Fruit fly (Drosophila melanogaster) whole organism, prepupa: ENCODE measurements around the gene CG14401.
A peak's percentile ranks its signal among the peaks of the same experiment; 100 is the strongest.

ENCODE experiments used
- Blimp-1 ChIP-seq: fragments of 200-800 bp; sonication (Bioruptor generic); optimal IDR thresholded peaks from 3 replicates; lab custom pipeline; 2017; ENCODE audit warnings: missing biosample characterization, missing genetic modification characterization, mild to moderate bottlenecking, moderate library complexity, missing genetic modification reagents
- CG10631 ChIP-seq: fragments of 200-800 bp; sonication (Bioruptor generic); optimal IDR thresholded peaks from 2 replicates; lab custom pipeline; 2016; ENCODE audit warnings: missing biosample characterization, missing genetic modification characterization
- CG10669 ChIP-seq: fragments of 200-800 bp; sonication (Bioruptor generic); optimal IDR thresholded peaks from 3 replicates; lab custom pipeline; 2018; ENCODE audit warnings: missing biosample characterization, mild to moderate bottlenecking, missing genetic modification characterization, moderate library complexity
- CG11762 ChIP-seq: fragments of 200-800 bp; sonication (Bioruptor generic); optimal IDR thresholded peaks from 3 replicates; lab custom pipeline; 2016; ENCODE audit warnings: missing biosample characterization, missing genetic modification characterization; ENCODE audit not compliant: insufficient read depth
- CG11902 ChIP-seq: fragments of 200-800 bp; sonication (Bioruptor generic); optimal IDR thresholded peaks from 3 replicates; lab custom pipeline; 2016; ENCODE audit warnings: missing biosample characterization, missing genetic modification characterization
- CG15336 ChIP-seq: fragments of 200-800 bp; sonication (Bioruptor generic); IDR thresholded peaks from 2 replicates; pipeline ENCODE4 v1.3.6; 2022; ENCODE audit warnings: missing biosample characterization, missing genetic modification characterization
- CG16779 ChIP-seq: fragments of 200-800 bp; sonication (Bioruptor generic); optimal IDR thresholded peaks from 3 replicates; lab custom pipeline; 2017; ENCODE audit warnings: missing biosample characterization, mild to moderate bottlenecking, missing genetic modification characterization
- CG31627 ChIP-seq: fragments of 200-800 bp; sonication (Bioruptor generic); optimal IDR thresholded peaks from 3 replicates; lab custom pipeline; 2016; ENCODE audit warnings: missing biosample characterization, missing genetic modification characterization
- CG32006 ChIP-seq: fragments of 200-800 bp; sonication (Bioruptor generic); optimal IDR thresholded peaks from 3 replicates; lab custom pipeline; 2017; ENCODE audit warnings: missing biosample characterization, mild to moderate bottlenecking, missing genetic modification characterization
- CG34406 ChIP-seq: fragments of 200-800 bp; sonication (Bioruptor generic); optimal IDR thresholded peaks from 3 replicates; lab custom pipeline; 2016; ENCODE audit warnings: missing biosample characterization, missing genetic modification characterization
- CG3919 ChIP-seq: fragments of 200-800 bp; sonication (Bioruptor generic); optimal IDR thresholded peaks from 3 replicates; lab custom pipeline; 2016; ENCODE audit warnings: missing biosample characterization, missing genetic modification characterization
- CG4318 ChIP-seq: fragments of 200-800 bp; sonication (Bioruptor generic); optimal IDR thresholded peaks from 3 replicates; lab custom pipeline; 2017; ENCODE audit warnings: missing biosample characterization, mild to moderate bottlenecking, missing genetic modification characterization
- CG6163 ChIP-seq: fragments of 200-800 bp; sonication (Bioruptor generic); IDR thresholded peaks from 3 replicates; pipeline ENCODE4 v1.3.6; 2022; ENCODE audit warnings: missing biosample characterization, missing genetic modification characterization
- CG6276 ChIP-seq: fragments of 200-800 bp; sonication (Bioruptor generic); optimal IDR thresholded peaks from 2 replicates; lab custom pipeline; 2017; ENCODE audit warnings: missing biosample characterization, mild to moderate bottlenecking, missing genetic modification characterization
- CG6792 ChIP-seq: fragments of 200-800 bp; sonication (Bioruptor generic); optimal IDR thresholded peaks from 3 replicates; lab custom pipeline; 2016; ENCODE audit warnings: missing biosample characterization, missing genetic modification characterization
- CG6854 ChIP-seq: fragments of 200-800 bp; sonication (Bioruptor generic); optimal IDR thresholded peaks from 2 replicates; lab custom pipeline; 2017; ENCODE audit warnings: missing biosample characterization, mild to moderate bottlenecking, missing genetic modification characterization
- CG7368 ChIP-seq: fragments of 200-800 bp; sonication (Bioruptor generic); optimal IDR thresholded peaks from 3 replicates; lab custom pipeline; 2016; ENCODE audit warnings: missing biosample characterization, missing genetic modification characterization
- CG8119 ChIP-seq: fragments of 200-800 bp; sonication (Bioruptor generic); IDR thresholded peaks from 3 replicates; pipeline ENCODE4 v1.3.6; 2022; ENCODE audit warnings: missing biosample characterization, missing genetic modification characterization
- CG8319 ChIP-seq: fragments of 200-800 bp; sonication (Bioruptor generic); optimal IDR thresholded peaks from 3 replicates; lab custom pipeline; 2016; ENCODE audit warnings: missing biosample characterization, missing genetic modification characterization
- CG8632 ChIP-seq: fragments of 200-800 bp; sonication (Bioruptor generic); optimal IDR thresholded peaks from 3 replicates; lab custom pipeline; 2016; ENCODE audit warnings: missing biosample characterization, missing genetic modification characterization
- CG9139 ChIP-seq: fragments of 200-800 bp; sonication (Bioruptor generic); optimal IDR thresholded peaks from 3 replicates; lab custom pipeline; 2017; ENCODE audit warnings: missing biosample characterization, mild to moderate bottlenecking, missing genetic modification characterization
- Eip75B ChIP-seq: fragments of 200-800 bp; sonication (Bioruptor generic); optimal IDR thresholded peaks from 3 replicates; lab custom pipeline; 2016; ENCODE audit warnings: missing biosample characterization, missing genetic modification characterization
- Eip93F ChIP-seq: fragments of 200-800 bp; sonication (Bioruptor generic); optimal IDR thresholded peaks from 2 replicates; lab custom pipeline; 2016; ENCODE audit warnings: missing biosample characterization, mild to moderate bottlenecking, missing genetic modification characterization
- Ets21C ChIP-seq: fragments of 200-800 bp; sonication (Bioruptor generic); optimal IDR thresholded peaks from 3 replicates; lab custom pipeline; 2016; ENCODE audit warnings: missing biosample characterization, missing genetic modification characterization
- Ets96B ChIP-seq: fragments of 200-800 bp; optimal IDR thresholded peaks from 2 replicates; lab custom pipeline; 2019; ENCODE audit warnings: missing biosample characterization, mild to moderate bottlenecking, missing genetic modification characterization, moderate library complexity
- Gug ChIP-seq: fragments of 200-800 bp; sonication (Bioruptor generic); IDR thresholded peaks from 2 replicates; pipeline ENCODE4 v1.3.6; 2022; ENCODE audit warnings: missing biosample characterization, missing genetic modification characterization
- Hr4 ChIP-seq: fragments of 200-800 bp; sonication (Bioruptor generic); optimal IDR thresholded peaks from 3 replicates; lab custom pipeline; 2016; ENCODE audit warnings: missing biosample characterization, missing genetic modification characterization
- Lpt ChIP-seq: fragments of 200-800 bp; sonication (Bioruptor generic); optimal IDR thresholded peaks from 3 replicates; lab custom pipeline; 2016; ENCODE audit warnings: missing biosample characterization, missing genetic modification characterization
- Met ChIP-seq: fragments of 200-800 bp; sonication (Bioruptor generic); optimal IDR thresholded peaks from 3 replicates; lab custom pipeline; 2016; ENCODE audit warnings: missing biosample characterization, missing genetic modification characterization
- OdsH ChIP-seq: fragments of 200-800 bp; sonication (Bioruptor generic); optimal IDR thresholded peaks from 3 replicates; lab custom pipeline; 2016; ENCODE audit warnings: missing biosample characterization, missing genetic modification characterization
- Smox ChIP-seq: fragments of 200-800 bp; sonication (Bioruptor generic); optimal IDR thresholded peaks from 3 replicates; lab custom pipeline; 2016; ENCODE audit warnings: missing biosample characterization, missing genetic modification characterization
- Sox15 ChIP-seq: fragments of 200-800 bp; sonication (Bioruptor generic); optimal IDR thresholded peaks from 3 replicates; lab custom pipeline; 2016; ENCODE audit warnings: missing biosample characterization, missing genetic modification characterization
- dac ChIP-seq: fragments of 200-800 bp; sonication (Bioruptor generic); optimal IDR thresholded peaks from 2 replicates; lab custom pipeline; 2017; ENCODE audit warnings: missing biosample characterization, mild to moderate bottlenecking, missing genetic modification characterization
- dsx ChIP-seq: fragments of 200-800 bp; optimal IDR thresholded peaks from 3 replicates; lab custom pipeline; 2019; ENCODE audit warnings: missing biosample characterization, mild to moderate bottlenecking, missing genetic modification characterization, moderate library complexity; ENCODE audit not compliant: poor library complexity, severe bottlenecking
- eg ChIP-seq: fragments of 200-800 bp; sonication (Bioruptor generic); IDR thresholded peaks from 3 replicates; pipeline ENCODE4 v1.3.6; 2022; ENCODE audit warnings: missing biosample characterization, missing genetic modification characterization
- esn ChIP-seq: fragments of 200-800 bp; sonication (Bioruptor generic); optimal IDR thresholded peaks from 2 replicates; lab custom pipeline; 2016; ENCODE audit warnings: missing biosample characterization, mild to moderate bottlenecking, missing genetic modification characterization, moderate library complexity
- fd59A ChIP-seq: fragments of 200-800 bp; sonication (Bioruptor generic); optimal IDR thresholded peaks from 2 replicates; lab custom pipeline; 2017; ENCODE audit warnings: missing biosample characterization, mild to moderate bottlenecking, missing genetic modification characterization, missing genetic modification reagents
- fd85E ChIP-seq: fragments of 200-800 bp; sonication (Bioruptor generic); optimal IDR thresholded peaks from 3 replicates; lab custom pipeline; 2016; ENCODE audit warnings: missing biosample characterization, missing genetic modification characterization
- fkh ChIP-seq: fragments of 200-800 bp; sonication (Bioruptor generic); optimal IDR thresholded peaks from 3 replicates; lab custom pipeline; 2017; ENCODE audit warnings: missing biosample characterization, mild to moderate bottlenecking, missing genetic modification characterization, moderate library complexity
- lz ChIP-seq: fragments of 200-800 bp; sonication (Bioruptor generic); optimal IDR thresholded peaks from 3 replicates; lab custom pipeline; 2016; ENCODE audit warnings: missing biosample characterization, missing genetic modification characterization
- pdm3 ChIP-seq: fragments of 200-800 bp; sonication (Bioruptor generic); optimal IDR thresholded peaks from 3 replicates; lab custom pipeline; 2016; ENCODE audit warnings: missing biosample characterization, missing genetic modification characterization
- salr ChIP-seq, 2 experiments: fragments of 200-800 bp; sonication (Bioruptor generic); optimal IDR thresholded peaks; 3 replicates each; lab custom pipeline; 2016 to 2018; ENCODE audit warnings: missing biosample characterization in 2 of 2, missing genetic modification characterization in 2 of 2, mild to moderate bottlenecking in 1 of 2
- spab ChIP-seq: fragments of 200-800 bp; sonication (Bioruptor generic); optimal IDR thresholded peaks from 2 replicates; lab custom pipeline; 2017; ENCODE audit warnings: missing biosample characterization, mild to moderate bottlenecking, missing genetic modification characterization, missing genetic modification reagents
- ss ChIP-seq, 2 experiments: fragments of 200-800 bp; sonication (Bioruptor generic); optimal IDR thresholded peaks; 2 replicates in 1 of 2; 3 replicates in 1 of 2; lab custom pipeline; 2017 to 2018; ENCODE audit warnings: mild to moderate bottlenecking in 2 of 2, missing biosample characterization in 2 of 2, missing genetic modification characterization in 2 of 2, moderate library complexity in 1 of 2
- svp ChIP-seq: fragments of 200-800 bp; sonication (Bioruptor generic); peaks from one replicate; lab custom pipeline; 2016; ENCODE audit warnings: missing biosample characterization, missing genetic modification characterization
- topi ChIP-seq: fragments of 200-800 bp; sonication (Bioruptor generic); optimal IDR thresholded peaks from 3 replicates; lab custom pipeline; 2016; ENCODE audit warnings: missing biosample characterization, missing genetic modification characterization

CG14401 gene

DNA sequence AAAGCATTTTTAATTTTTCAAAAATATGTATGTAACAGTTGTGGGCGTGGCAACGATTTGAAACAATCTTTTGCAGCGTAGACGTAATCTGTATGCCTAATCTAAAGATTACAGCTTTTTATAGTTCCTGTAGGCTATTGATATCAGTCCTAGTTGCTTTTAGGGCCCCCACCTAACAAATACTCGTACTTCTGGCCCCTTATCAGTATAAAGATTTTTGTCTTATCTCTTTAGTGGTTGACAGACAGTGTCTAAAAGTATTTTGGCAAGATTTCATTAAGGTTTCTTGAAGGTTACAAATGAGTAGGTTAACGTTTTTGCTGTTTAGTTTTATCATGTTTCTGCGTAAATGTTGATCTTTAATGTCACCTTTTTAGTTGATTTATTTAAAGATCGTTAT lies 41.0 kb upstream of the CG14401 start:
- TF ChIP-seq spab (GFP tag; lab: Kevin White, UChicago), result no peak
- no peak for TF ChIP-seq dac (GFP tag; lab: Kevin White, UChicago)
- TF ChIP-seq CG10669, result no peak

DNA sequence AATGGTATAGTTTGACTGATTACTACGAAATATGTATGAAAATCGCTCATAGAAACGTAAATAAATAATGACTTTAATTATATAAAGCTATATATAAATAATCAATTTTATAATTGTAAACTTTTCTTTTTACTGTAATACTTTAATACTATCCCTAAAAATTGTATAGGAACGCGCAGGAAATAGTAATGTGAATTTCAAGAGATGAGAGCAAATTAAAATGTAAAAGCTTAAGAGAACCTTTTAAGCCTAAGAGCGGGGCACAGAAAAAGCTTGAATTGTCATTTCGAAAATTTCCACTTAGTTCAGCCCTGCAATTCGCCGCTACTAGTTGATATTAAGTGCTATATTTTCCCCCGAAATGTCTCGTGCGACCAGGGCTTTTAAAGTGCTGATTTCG lies 40.3 kb upstream of the CG14401 start, which contains the start of gene CG31673:
TSS of gene CG31673 (plus strand) at position 301 of the 400 bp plus-strand sequence.
- TF ChIP-seq CG10669 (no peak), OdsH (GFP tag; lab: Kevin White, UChicago) (no peak), CG15336 (GFP tag; lab: Robert Waterston, UW) (no peak), CG7368 (GFP tag; lab: Kevin White, UChicago) (no peak), ss (GFP tag; optimal IDR thresholded peaks at IDR 0.05; lab: Kevin White, UChicago) (no peak), topi (GFP tag; lab: Kevin White, UChicago) (no peak), Eip75B (GFP tag; lab: Kevin White, UChicago) (no peak)

DNA sequence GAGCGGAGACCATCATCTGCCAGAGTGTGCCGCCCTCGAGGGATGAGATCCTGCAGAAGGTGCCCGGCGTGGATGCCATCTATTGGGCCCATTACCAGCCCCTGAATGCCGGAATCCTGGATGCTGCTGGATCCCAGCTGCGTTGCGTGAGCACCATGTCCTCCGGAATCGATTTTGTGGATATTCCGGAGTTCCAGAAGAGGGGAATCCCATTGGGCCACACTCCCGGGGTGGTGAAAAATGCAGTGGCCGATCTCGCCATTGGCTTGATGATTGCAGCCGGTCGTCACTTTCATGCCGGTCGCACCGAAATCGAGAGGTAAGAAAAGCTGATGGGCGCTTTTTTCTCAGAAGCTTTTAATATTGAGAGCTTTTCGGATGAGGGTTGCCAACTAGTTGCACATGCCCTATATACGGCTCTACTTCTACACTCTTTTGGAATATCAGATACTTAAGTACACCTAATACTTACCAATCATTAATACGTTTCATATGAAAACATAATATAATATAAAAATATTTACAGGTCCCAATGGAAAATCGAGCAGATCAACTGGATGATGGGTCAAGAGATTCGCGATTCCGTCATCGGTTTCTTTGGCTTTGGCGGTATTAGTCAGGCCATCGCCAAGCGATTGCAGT lies 39.8 kb upstream of the CG14401 start:
- TF ChIP-seq esn (GFP tag; lab: Kevin White, UChicago) (peak; percentile 34), dac (GFP tag; lab: Kevin White, UChicago) (no peak), Smox (GFP tag; lab: Kevin White, UChicago) (peak; percentile 18), CG8319 (GFP tag; lab: Kevin White, UChicago) (no peak), CG6792 (GFP tag; lab: Kevin White, UChicago) (no peak), Met (peak; percentile 7), CG32006 (GFP tag; lab: Kevin White, UChicago) (no peak), CG16779 (tag; lab: Kevin White, UChicago) (no peak), Ets96B (no peak), svp (GFP tag; lab: Kevin White, UChicago) (no peak), topi (GFP tag; lab: Kevin White, UChicago) (peak; percentile 9), CG6276 (no peak), CG4318 (no peak), CG11762 (GFP tag; lab: Kevin White, UChicago) (no peak), salr (GFP tag; optimal IDR thresholded peaks at IDR 0.05; lab: Kevin White, UChicago) (no peak), CG8632 (GFP tag; lab: Kevin White, UChicago) (peak; percentile 6), Blimp-1 (GFP tag; lab: Kevin White, UChicago) (no peak), Hr4 (GFP tag; lab: Kevin White, UChicago) (peak; percentile 6), CG3919 (GFP tag; lab: Kevin White, UChicago) (no peak), Sox15 (GFP tag; lab: Kevin White, UChicago) (no peak), CG34406 (GFP tag; lab: Kevin White, UChicago) (no peak), CG6163 (no peak), CG31627 (GFP tag; lab: Kevin White, UChicago) (no peak), dsx (no peak), eg (GFP tag; lab: Robert Waterston, UW) (no peak), spab (GFP tag; lab: Kevin White, UChicago) (no peak), Eip75B (GFP tag; lab: Kevin White, UChicago) (peak; percentile 2), CG9139 (GFP tag; lab: Kevin White, UChicago) (no peak), pdm3 (GFP tag; lab: Kevin White, UChicago) (peak; percentile 23), fd59A (GFP tag; lab: Kevin White, UChicago) (no peak), fd85E (GFP tag; lab: Kevin White, UChicago) (no peak), Gug (GFP tag; lab: Robert Waterston, UW) (no peak), CG15336 (GFP tag; lab: Robert Waterston, UW) (no peak), CG10669 (no peak), Lpt (GFP tag; lab: Kevin White, UChicago) (no peak), CG6854 (GFP tag; lab: Kevin White, UChicago) (no peak), Eip93F (GFP tag; lab: Kevin White, UChicago) (no peak), lz (GFP tag; lab: Kevin White, UChicago) (no peak), CG8119 (no peak), CG11902 (GFP tag; lab: Kevin White, UChicago) (no peak), ss (GFP tag; optimal IDR thresholded peaks at IDR 0.05; lab: Kevin White, UChicago) (no peak), CG10631 (peak; percentile 22), fkh (GFP tag; lab: Kevin White, UChicago) (no peak), Ets21C (no peak)
